Fruit fly (Drosophila melanogaster) whole organism, embryonic: ENCODE results near the gene Ada1-1.
A peak's percentile ranks its signal among the peaks of the same experiment; 100 is the strongest.

Source experiments
- Blimp-1 ChIP-seq: fragments of 200-800 bp; sonication (Bioruptor generic); optimal IDR thresholded peaks from 3 replicates; lab custom pipeline; 2018; ENCODE audit warnings: missing biosample characterization, missing genetic modification characterization, mild to moderate bottlenecking, moderate library complexity, missing genetic modification reagents
- Bteb2 ChIP-seq: fragments of 200-800 bp; sonication (Bioruptor generic); optimal IDR thresholded peaks from 2 replicates; lab custom pipeline; 2016; ENCODE audit warnings: missing biosample characterization, missing genetic modification characterization
- CG12104 ChIP-seq: fragments of 200-800 bp; sonication (Bioruptor generic); optimal IDR thresholded peaks from 3 replicates; lab custom pipeline; 2016; ENCODE audit warnings: missing biosample characterization, missing genetic modification characterization
- CG14050 ChIP-seq: fragments of 200-800 bp; sonication (Bioruptor generic); IDR thresholded peaks from 3 replicates; pipeline ENCODE4 v1.3.6; 2022; ENCODE audit warnings: missing biosample characterization, missing genetic modification characterization
- CG1602 ChIP-seq: fragments of 200-800 bp; sonication (Bioruptor generic); optimal IDR thresholded peaks from 3 replicates; lab custom pipeline; 2016; ENCODE audit warnings: missing biosample characterization, missing genetic modification characterization
- CG16815 ChIP-seq: fragments of 200-800 bp; sonication (Bioruptor generic); optimal IDR thresholded peaks from 3 replicates; lab custom pipeline; 2017; ENCODE audit warnings: missing biosample characterization, mild to moderate bottlenecking, missing genetic modification characterization
- CG16863 ChIP-seq: fragments of 200-800 bp; sonication (Bioruptor generic); optimal IDR thresholded peaks from 3 replicates; lab custom pipeline; 2016; ENCODE audit warnings: missing biosample characterization, missing genetic modification characterization
- CG17802 ChIP-seq: fragments of 200-800 bp; sonication (Bioruptor generic); optimal IDR thresholded peaks from 2 replicates; lab custom pipeline; 2018; ENCODE audit warnings: missing biosample characterization, mild to moderate bottlenecking, missing genetic modification characterization, moderate library complexity
- CG1792 ChIP-seq: fragments of 200-800 bp; sonication (Bioruptor generic); optimal IDR thresholded peaks from 2 replicates; lab custom pipeline; 2016; ENCODE audit warnings: missing biosample characterization, missing genetic modification characterization
- CG2889 ChIP-seq: fragments of 200-800 bp; sonication (Bioruptor generic); IDR thresholded peaks from 3 replicates; pipeline ENCODE4 v1.3.6; 2022; ENCODE audit warnings: missing biosample characterization, missing genetic modification characterization
- CG31224 ChIP-seq: fragments of 200-800 bp; sonication (Bioruptor generic); IDR thresholded peaks from 2 replicates; pipeline ENCODE4 v1.3.6; 2022; ENCODE audit warnings: missing biosample characterization, missing genetic modification characterization
- CG31388 ChIP-seq: fragments of 200-800 bp; sonication (Bioruptor generic); optimal IDR thresholded peaks from 2 replicates; lab custom pipeline; 2016; ENCODE audit warnings: missing biosample characterization, missing genetic modification characterization
- CG32772 ChIP-seq: fragments of 200-800 bp; sonication (Bioruptor generic); IDR thresholded peaks from 2 replicates; pipeline ENCODE4 v1.3.6; 2022; ENCODE audit warnings: missing biosample characterization, missing genetic modification characterization
- CG3847 ChIP-seq: fragments of 200-800 bp; sonication (Bioruptor generic); IDR thresholded peaks from 2 replicates; pipeline ENCODE4 v1.3.6; 2022; ENCODE audit warnings: missing biosample characterization, missing genetic modification characterization
- CG3995 ChIP-seq: fragments of 200-800 bp; sonication (Bioruptor generic); optimal IDR thresholded peaks from 3 replicates; lab custom pipeline; 2016; ENCODE audit warnings: missing biosample characterization, missing genetic modification characterization
- CG6254 ChIP-seq: fragments of 200-800 bp; sonication (Bioruptor generic); optimal IDR thresholded peaks from 3 replicates; lab custom pipeline; 2017; ENCODE audit warnings: mild to moderate bottlenecking, missing biosample characterization, missing genetic modification reagents, missing genetic modification characterization
- CG6683 ChIP-seq: fragments of 200-800 bp; sonication (Bioruptor generic); optimal IDR thresholded peaks from 2 replicates; lab custom pipeline; 2017; ENCODE audit warnings: missing biosample characterization, mild to moderate bottlenecking, missing genetic modification characterization, missing genetic modification reagents
- CG6813 ChIP-seq: fragments of 200-800 bp; sonication (Bioruptor generic); optimal IDR thresholded peaks from 2 replicates; lab custom pipeline; 2017; ENCODE audit warnings: missing biosample characterization, missing genetic modification characterization, mild to moderate bottlenecking, moderate library complexity, missing genetic modification reagents
- CG7839 ChIP-seq: fragments of 200-800 bp; sonication (Bioruptor generic); optimal IDR thresholded peaks from 3 replicates; lab custom pipeline; 2018; ENCODE audit warnings: missing biosample characterization, mild to moderate bottlenecking, missing genetic modification characterization, moderate library complexity
- CG8478 ChIP-seq: fragments of >200 bp; optimal IDR thresholded peaks from 2 replicates; lab custom pipeline; 2018
- CG8924 ChIP-seq: fragments of 200-800 bp; optimal IDR thresholded peaks from 3 replicates; lab custom pipeline; 2019; ENCODE audit warnings: missing biosample characterization, mild to moderate bottlenecking, missing genetic modification characterization, moderate library complexity
- CG9797 ChIP-seq: fragments of 200-800 bp; sonication (Bioruptor generic); optimal IDR thresholded peaks from 3 replicates; lab custom pipeline; 2018; ENCODE audit warnings: missing biosample characterization, mild to moderate bottlenecking, missing genetic modification characterization
- Camta ChIP-seq: fragments of 200-800 bp; sonication (Bioruptor generic); optimal IDR thresholded peaks from 2 replicates; lab custom pipeline; 2016; ENCODE audit warnings: missing biosample characterization, missing genetic modification characterization
- Dref ChIP-seq: fragments of 200-800 bp; sonication (Bioruptor generic); IDR thresholded peaks from 2 replicates; pipeline ENCODE4 v1.3.6; 2022; ENCODE audit warnings: missing biosample characterization, missing genetic modification characterization
- HLHmδ ChIP-seq: fragments of 200-800 bp; sonication (Bioruptor generic); optimal IDR thresholded peaks from 2 replicates; lab custom pipeline; 2018; ENCODE audit warnings: missing biosample characterization, mild to moderate bottlenecking, missing genetic modification characterization, moderate library complexity
- HmgD ChIP-seq: fragments of 200-800 bp; sonication (Bioruptor generic); optimal IDR thresholded peaks from 3 replicates; lab custom pipeline; 2016; ENCODE audit warnings: missing biosample characterization, missing genetic modification characterization
- HmgZ ChIP-seq: fragments of 200-800 bp; sonication (Bioruptor generic); optimal IDR thresholded peaks from 2 replicates; lab custom pipeline; 2018; ENCODE audit warnings: missing biosample characterization, mild to moderate bottlenecking, missing genetic modification characterization
- Lhr ChIP-seq: fragments of 200-800 bp; sonication (Bioruptor generic); optimal IDR thresholded peaks from 3 replicates; lab custom pipeline; 2017; ENCODE audit warnings: mild to moderate bottlenecking, missing biosample characterization, missing genetic modification reagents, missing genetic modification characterization
- Lim3 ChIP-seq: fragments of 200-800 bp; sonication (Bioruptor generic); IDR thresholded peaks from 2 replicates; pipeline ENCODE4 v1.3.6; 2022; ENCODE audit warnings: missing biosample characterization, missing genetic modification characterization
- Lpt ChIP-seq: fragments of >200 bp; optimal IDR thresholded peaks from 2 replicates; lab custom pipeline; 2018; ENCODE audit warnings: missing biosample characterization, missing genetic modification characterization
- Opbp ChIP-seq: fragments of 200-800 bp; sonication (Bioruptor generic); IDR thresholded peaks from 3 replicates; pipeline ENCODE4 v1.3.6; 2022; ENCODE audit warnings: missing biosample characterization, missing genetic modification characterization; ENCODE audit not compliant: partially characterized antibody
- Rx ChIP-seq: fragments of 200-800 bp; sonication (Bioruptor generic); IDR thresholded peaks from 2 replicates; pipeline ENCODE4 v1.3.6; 2022; ENCODE audit warnings: missing biosample characterization, missing genetic modification characterization
- Sry-β ChIP-seq: fragments of 200-800 bp; sonication (Bioruptor generic); optimal IDR thresholded peaks from 2 replicates; lab custom pipeline; 2018; ENCODE audit warnings: missing biosample characterization, mild to moderate bottlenecking, missing genetic modification characterization, moderate library complexity
- chm ChIP-seq: fragments of 200-800 bp; sonication (Bioruptor generic); IDR thresholded peaks from 2 replicates; pipeline ENCODE4 v1.3.6; 2022; ENCODE audit warnings: missing biosample characterization, missing genetic modification characterization
- emc ChIP-seq: fragments of 200-800 bp; sonication (Bioruptor generic); optimal IDR thresholded peaks from 2 replicates; lab custom pipeline; 2016; ENCODE audit warnings: missing biosample characterization, missing genetic modification characterization
- esg ChIP-seq: fragments of 200-800 bp; sonication (Bioruptor generic); conservative IDR thresholded peaks from 2 replicates; pipeline ENCODE4 v1.3.6; 2022; ENCODE audit warnings: missing biosample characterization, missing genetic modification characterization
- exex ChIP-seq: fragments of 200-800 bp; sonication (Bioruptor generic); optimal IDR thresholded peaks from 4 replicates; lab custom pipeline; 2018; ENCODE audit warnings: missing biosample characterization, mild to moderate bottlenecking, missing genetic modification characterization, moderate library complexity
- eyg ChIP-seq: fragments of 200-800 bp; sonication (Bioruptor generic); optimal IDR thresholded peaks from 3 replicates; lab custom pipeline; 2016; ENCODE audit warnings: missing biosample characterization, missing genetic modification characterization
- fd3F ChIP-seq: fragments of 200-800 bp; sonication (Bioruptor generic); optimal IDR thresholded peaks from 2 replicates; lab custom pipeline; 2018; ENCODE audit warnings: missing biosample characterization, mild to moderate bottlenecking, missing genetic modification characterization, moderate library complexity
- gem ChIP-seq: fragments of 200-800 bp; sonication (Bioruptor generic); optimal IDR thresholded peaks from 2 replicates; lab custom pipeline; 2019; ENCODE audit warnings: missing biosample characterization, mild to moderate bottlenecking, missing genetic modification characterization, moderate library complexity
- gt ChIP-seq: fragments of 200-800 bp; sonication (Bioruptor generic); IDR thresholded peaks from 2 replicates; pipeline ENCODE4 v1.3.6; 2022; ENCODE audit warnings: missing biosample characterization, missing genetic modification characterization
- inv ChIP-seq: fragments of 200-800 bp; sonication (Bioruptor generic); IDR thresholded peaks from 2 replicates; pipeline ENCODE4 v1.3.6; 2022; ENCODE audit warnings: missing biosample characterization, missing genetic modification characterization; ENCODE audit not compliant: partially characterized antibody
- jing ChIP-seq: fragments of 200-800 bp; sonication (Bioruptor generic); optimal IDR thresholded peaks from 2 replicates; lab custom pipeline; 2018; ENCODE audit warnings: missing biosample characterization, mild to moderate bottlenecking, missing genetic modification characterization
- pum ChIP-seq: fragments of 200-800 bp; sonication (Bioruptor generic); optimal IDR thresholded peaks from 2 replicates; lab custom pipeline; 2016; ENCODE audit warnings: missing biosample characterization, missing genetic modification characterization
- sim ChIP-seq: fragments of 200-800 bp; sonication (Bioruptor generic); IDR thresholded peaks from 2 replicates; pipeline ENCODE4 v1.3.6; 2022; ENCODE audit warnings: missing biosample characterization, missing genetic modification characterization
- sisA ChIP-seq: fragments of 200-800 bp; sonication (Bioruptor generic); IDR thresholded peaks from 2 replicates; pipeline ENCODE4 v1.3.6; 2022; ENCODE audit warnings: missing biosample characterization, missing genetic modification characterization
- sob ChIP-seq: fragments of 200-800 bp; sonication (Bioruptor generic); IDR thresholded peaks from 2 replicates; pipeline ENCODE4 v1.3.6; 2022; ENCODE audit warnings: missing biosample characterization, missing genetic modification characterization
- wdn ChIP-seq: fragments of 200-800 bp; sonication (Bioruptor generic); IDR thresholded peaks from 2 replicates; pipeline ENCODE4 v1.3.6; 2022; ENCODE audit warnings: missing biosample characterization, missing genetic modification characterization
- wek ChIP-seq: fragments of 200-800 bp; sonication (Bioruptor generic); optimal IDR thresholded peaks from 3 replicates; lab custom pipeline; 2018; ENCODE audit warnings: missing biosample characterization, mild to moderate bottlenecking, missing genetic modification characterization, moderate library complexity

Gene Ada1-1

DNA sequence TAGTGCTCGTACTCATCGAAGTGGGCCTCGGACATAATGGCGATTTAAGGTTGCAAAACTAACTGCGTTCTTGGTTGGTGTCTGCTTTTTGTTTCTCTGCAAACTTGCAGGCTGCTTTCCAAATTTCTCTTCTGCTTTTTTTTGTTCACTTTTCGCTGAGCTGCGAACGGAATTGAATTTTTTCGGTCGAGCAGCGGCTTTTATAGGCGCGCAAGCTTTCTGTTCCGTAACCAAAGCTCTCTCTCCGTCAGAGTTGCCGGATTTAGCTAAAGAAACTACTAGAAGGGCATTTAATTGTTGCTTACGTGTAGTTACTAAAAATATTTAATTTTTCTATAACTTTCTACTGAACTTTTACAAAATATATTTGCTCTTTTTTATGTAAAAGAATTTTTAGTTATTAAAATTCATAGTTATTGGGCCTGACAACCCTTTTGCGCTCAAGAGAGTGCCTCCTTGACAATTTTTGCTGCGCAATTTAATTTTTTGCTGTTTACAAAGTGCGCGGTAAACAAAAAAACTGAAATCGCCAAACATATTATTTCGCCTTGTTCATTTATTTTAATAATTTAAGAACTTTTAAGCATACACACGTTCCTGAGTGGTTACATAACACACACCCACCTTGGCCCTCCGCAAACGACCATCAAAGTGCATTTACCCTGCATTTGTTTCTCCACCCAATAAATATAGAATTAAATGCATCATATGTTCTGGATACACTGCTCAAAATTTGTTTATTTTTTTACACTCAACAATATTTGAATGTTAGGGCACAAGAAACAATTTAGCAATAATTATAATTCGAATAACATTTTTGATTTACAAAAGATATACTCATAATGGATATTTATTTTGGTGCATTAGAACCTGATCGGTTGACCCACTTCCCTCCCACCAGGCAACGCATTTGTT, 49.6 kb downstream of the Ada1-1 start, which contains the start of gene CG6770 (continued):
- TF ChIP-seq CG12104 (GFP tag; lab: Kevin White, UChicago) (peak; percentile 85), gt (peak; percentile 48; the same call in 1 of the 2 replicates), CG2889 (GFP tag; lab: Robert Waterston, UW) (peak; percentile 70), Dref (GFP tag; lab: Robert Waterston, UW) (0 out of 2 replicates have a peak, but pooled peaks have one; percentile 4), chm (GFP tag; lab: Robert Waterston, UW) (peak; percentile 70; the same call in 1 of the 2 replicates), sim (GFP tag; lab: Robert Waterston, UW) (peak; percentile 38; the same call in 1 of the 2 replicates), Lhr (GFP tag; lab: Kevin White, UChicago) (peak; percentile 32), Lim3 (no peak), CG8478 (lab: Kevin White, UChicago) (peak; percentile 21), wdn (GFP tag; lab: Robert Waterston, UW) (peak; percentile 87), pum (GFP tag; lab: Kevin White, UChicago) (no peak), inv (GFP tag; lab: Robert Waterston, UW) (no peak), CG3847 (peak; percentile 85), sob (GFP tag; lab: Robert Waterston, UW) (peak; percentile 88), CG16863 (GFP tag; lab: Kevin White, UChicago) (no peak), Opbp (GFP tag; lab: Robert Waterston, UW) (0 out of 3 replicates have a peak, but pooled peaks have one; percentile 51), CG31224 (peak; percentile 64), Rx (GFP tag; lab: Robert Waterston, UW) (no peak), Sry-β (GFP tag; lab: Kevin White, UChicago) (peak; percentile 76), Bteb2 (GFP tag; lab: Kevin White, UChicago) (peak; percentile 55), Blimp-1 (peak; percentile 57), CG9797 (GFP tag; lab: Kevin White, UChicago) (no peak), fd3F (GFP tag; lab: Kevin White, UChicago) (peak; percentile 84), CG3995 (GFP tag; lab: Kevin White, UChicago) (peak; percentile 25), CG6683 (GFP tag; lab: Kevin White, UChicago) (peak; percentile 78), wek (GFP tag; lab: Kevin White, UChicago) (no peak), HmgD (GFP tag; lab: Kevin White, UChicago) (no peak), CG8924 (tag; lab: Kevin White, UChicago) (peak; percentile 87), CG16815 (GFP tag; lab: Kevin White, UChicago) (peak; percentile 2), CG7839 (tag; lab: Kevin White, UChicago) (peak; percentile 86), CG6813 (GFP tag; lab: Kevin White, UChicago) (peak; percentile 88), CG32772 (peak; percentile 72), CG14050 (peak; percentile 82), sisA (peak; percentile 51), CG31388 (GFP tag; lab: Kevin White, UChicago) (peak; percentile 14), HmgZ (tag; lab: Kevin White, UChicago) (peak; percentile 90), Lpt (GFP tag; lab: Kevin White, UChicago) (no peak), emc (GFP tag; lab: Kevin White, UChicago) (peak; percentile 11), HLHmδ (no peak), eyg (GFP tag; lab: Kevin White, UChicago) (no peak), CG17802 (tag; lab: Kevin White, UChicago) (no peak), esg (GFP tag; lab: Robert Waterston, UW) (peak; percentile 73), CG1602 (GFP tag; lab: Kevin White, UChicago) (peak; percentile 39), exex (peak; percentile 67), CG1792 (GFP tag; lab: Kevin White, UChicago) (peak; percentile 4), gem (tag; lab: Kevin White, UChicago) (peak; percentile 87), CG6254 (GFP tag; lab: Kevin White, UChicago) (no peak), jing (no peak), Camta (GFP tag; lab: Kevin White, UChicago) (peak; percentile 0)
